Worm (Caenorhabditis elegans): ENCODE measurements around the gene fbxc-33.

- no peak for TF ChIP-seq ztf-4 (tag; optimal IDR thresholded peaks at IDR 0.05)
- no peak for TF ChIP-seq unc-39 (tag; optimal IDR thresholded peaks at IDR 0.05)
- TF ChIP-seq ztf-11 (tag; optimal IDR thresholded peaks at IDR 0.05) = no peak
- no peak for TF ChIP-seq lsy-2 (tag; optimal IDR thresholded peaks at IDR 0.05)
Measured at ce11 chrII:943773-944172, 30.3 kb downstream of the fbxc-33 start, which contains the start of gene clec-43.
